Fruit fly (Drosophila melanogaster) whole organism, larva: Measurements from ENCODE around the gene CG10863.

Source experiments
- noc ChIP-seq: fragments of 200-800 bp; sonication (Bioruptor generic); optimal IDR thresholded peaks from 3 replicates; lab custom pipeline; 2019; ENCODE audit warnings: missing biosample characterization, mild to moderate bottlenecking, missing genetic modification characterization, moderate library complexity

The CG10863 gene

dm6 chr3L:3942241-3943028 is at the start of gene CG10863, which contains the start of gene CG14982:
Gene CG10863 (minus strand): TSS chr3L:3942465.
Gene CG14982 (plus strand): TSS chr3L:3942710.
- peak; percentile 80 for TF ChIP-seq noc (tag; lab: Kevin White, UChicago)

dm6 chr3L:3983466-3983946 is 41.2 kb upstream of the CG10863 start, which contains the start of gene scrt:
Gene scrt (plus strand): TSS chr3L:3983896.
- no peak for TF ChIP-seq noc (tag; lab: Kevin White, UChicago)

- TF ChIP-seq noc (tag; lab: Kevin White, UChicago) = no peak
These were observed 37.8 kb upstream of the CG10863 start for dm6 chr3L:3980027-3980426.

dm6 chr3L:3978762-3979516 is 36.7 kb upstream of the CG10863 start:
- TF ChIP-seq noc (tag; lab: Kevin White, UChicago) = no peak

dm6 chr3L:3977622-3978355 is 35.5 kb upstream of the CG10863 start:
- no peak for TF ChIP-seq noc (tag; lab: Kevin White, UChicago)

dm6 chr3L:3976438-3976837 is 34.2 kb upstream of the CG10863 start:
- TF ChIP-seq noc (tag; lab: Kevin White, UChicago) = no peak

dm6 chr3L:3972599-3972998 is 30.3 kb upstream of the CG10863 start, which contains the start of gene CG43915:
Gene CG43915 (plus strand): TSS chr3L:3972899.
- TF ChIP-seq noc (tag; lab: Kevin White, UChicago) = no peak

- TF ChIP-seq noc (tag; lab: Kevin White, UChicago) = no peak
These were observed 28.2 kb upstream of the CG10863 start for dm6 chr3L:3970372-3971031.

dm6 chr3L:3965102-3965501 is 22.8 kb upstream of the CG10863 start:
- TF ChIP-seq noc (tag; lab: Kevin White, UChicago) = no peak

- TF ChIP-seq noc (tag; lab: Kevin White, UChicago) = no peak
These were observed 22.4 kb upstream of the CG10863 start, which contains the start of gene CG12605 for dm6 chr3L:3964671-3965070. Gene CG12605 (minus strand): TSS chr3L:3964771.

- TF ChIP-seq noc (tag; lab: Kevin White, UChicago) = no peak
These were observed 21.7 kb upstream of the CG10863 start for dm6 chr3L:3963979-3964378.

dm6 chr3L:3960877-3961417 is 18.7 kb upstream of the CG10863 start:
- TF ChIP-seq noc (tag; lab: Kevin White, UChicago) = no peak

dm6 chr3L:3952468-3952867 is 10.2 kb upstream of the CG10863 start, which contains the start of gene CG14984:
Gene CG14984 (minus strand): TSS chr3L:3952550.
- peak; percentile 83 for TF ChIP-seq noc (tag; lab: Kevin White, UChicago)

dm6 chr3L:3951875-3952274 is 9.6 kb upstream of the CG10863 start:
- TF ChIP-seq noc (tag; lab: Kevin White, UChicago) = no peak

- no peak for TF ChIP-seq noc (tag; lab: Kevin White, UChicago)
These were observed 6.9 kb upstream of the CG10863 start, which contains the start of gene CG14983 for dm6 chr3L:3949205-3949604. Gene CG14983 (minus strand): TSS chr3L:3949305.
